Fruit fly (Drosophila melanogaster) whole organism, embryonic: ENCODE data around the gene Paf-AHalpha.

Experiments used
- Atf3 ChIP-seq: fragments of 200-800 bp; sonication (Bioruptor generic); optimal IDR thresholded peaks from 3 replicates; lab custom pipeline; 2016; ENCODE audit warnings: missing biosample characterization, missing genetic modification characterization
- BtbVII ChIP-seq: fragments of 200-800 bp; sonication (Bioruptor generic); optimal IDR thresholded peaks from 3 replicates; lab custom pipeline; 2017; ENCODE audit warnings: missing biosample characterization, mild to moderate bottlenecking, missing genetic modification characterization
- CG1024 ChIP-seq: fragments of 200-800 bp; sonication (Bioruptor generic); IDR thresholded peaks from 2 replicates; pipeline ENCODE4 v1.3.6; 2022; ENCODE audit warnings: missing biosample characterization, missing genetic modification characterization
- CG10979 ChIP-seq: fragments of 200-800 bp; sonication (Bioruptor generic); optimal IDR thresholded peaks from 2 replicates; lab custom pipeline; 2018; ENCODE audit warnings: missing biosample characterization, mild to moderate bottlenecking, missing genetic modification characterization, moderate library complexity
- CG12299 ChIP-seq: fragments of 200-800 bp; sonication (Bioruptor generic); optimal IDR thresholded peaks from 2 replicates; lab custom pipeline; 2018; ENCODE audit warnings: missing biosample characterization, mild to moderate bottlenecking, missing genetic modification characterization
- CG12769 ChIP-seq: fragments of 200-800 bp; sonication (Bioruptor generic); optimal IDR thresholded peaks from 2 replicates; lab custom pipeline; 2019; ENCODE audit warnings: missing biosample characterization, mild to moderate bottlenecking, missing genetic modification characterization, moderate library complexity
- CG15601 ChIP-seq: fragments of 200-800 bp; sonication (Bioruptor generic); optimal IDR thresholded peaks from 3 replicates; lab custom pipeline; 2019; ENCODE audit warnings: missing biosample characterization, mild to moderate bottlenecking, missing genetic modification characterization, moderate library complexity
- CG1602 ChIP-seq: fragments of 200-800 bp; sonication (Bioruptor generic); optimal IDR thresholded peaks from 3 replicates; lab custom pipeline; 2016; ENCODE audit warnings: missing biosample characterization, missing genetic modification characterization
- CG16813 ChIP-seq: fragments of 200-800 bp; sonication (Bioruptor generic); IDR thresholded peaks from 3 replicates; pipeline ENCODE4 v1.3.6; 2022; ENCODE audit warnings: missing biosample characterization, missing genetic modification characterization; ENCODE audit not compliant: partially characterized antibody
- CG17568 ChIP-seq: fragments of 200-800 bp; sonication (Bioruptor generic); optimal IDR thresholded peaks from 2 replicates; lab custom pipeline; 2018; ENCODE audit warnings: missing biosample characterization, mild to moderate bottlenecking, missing genetic modification characterization, moderate library complexity
- CG17612 ChIP-seq: fragments of 200-800 bp; sonication (Bioruptor generic); IDR thresholded peaks from 2 replicates; pipeline ENCODE4 v1.3.6; 2022; ENCODE audit warnings: missing biosample characterization, missing genetic modification characterization
- CG17802 ChIP-seq: fragments of 200-800 bp; sonication (Bioruptor generic); optimal IDR thresholded peaks from 2 replicates; lab custom pipeline; 2018; ENCODE audit warnings: missing biosample characterization, mild to moderate bottlenecking, missing genetic modification characterization, moderate library complexity
- CG17912 ChIP-seq: fragments of 200-800 bp; sonication (Bioruptor generic); optimal IDR thresholded peaks from 2 replicates; lab custom pipeline; 2018; ENCODE audit warnings: missing biosample characterization, mild to moderate bottlenecking, missing genetic modification characterization
- CG18011 ChIP-seq: fragments of 200-800 bp; sonication (Bioruptor generic); optimal IDR thresholded peaks from 2 replicates; lab custom pipeline; 2017; ENCODE audit warnings: missing biosample characterization, missing genetic modification characterization, mild to moderate bottlenecking, moderate library complexity, missing genotype
- CG18476 ChIP-seq: fragments of 200-800 bp; sonication (Bioruptor generic); optimal IDR thresholded peaks from 2 replicates; lab custom pipeline; 2016; ENCODE audit warnings: missing biosample characterization, mild to moderate bottlenecking, missing genetic modification characterization
- CG18764 ChIP-seq: fragments of 200-800 bp; sonication (Bioruptor generic); optimal IDR thresholded peaks from 3 replicates; lab custom pipeline; 2016; ENCODE audit warnings: missing biosample characterization, missing genetic modification characterization
- CG2129 ChIP-seq: fragments of 200-800 bp; sonication (Bioruptor generic); IDR thresholded peaks from 2 replicates; pipeline ENCODE4 v1.3.6; 2022; ENCODE audit warnings: missing biosample characterization, missing genetic modification characterization; ENCODE audit not compliant: partially characterized antibody
- CG2199 ChIP-seq: fragments of 200-800 bp; sonication (Bioruptor generic); IDR thresholded peaks from 3 replicates; pipeline ENCODE4 v1.3.6; 2022; ENCODE audit warnings: missing biosample characterization, missing genetic modification characterization
- CG34422 ChIP-seq: fragments of 200-800 bp; sonication (Bioruptor generic); IDR thresholded peaks from 3 replicates; pipeline ENCODE4 v1.3.6; 2022; ENCODE audit warnings: missing biosample characterization, missing genetic modification characterization
- CG4360 ChIP-seq: fragments of 200-800 bp; sonication (Bioruptor generic); IDR thresholded peaks from 2 replicates; pipeline ENCODE4 v1.3.6; 2022; ENCODE audit warnings: missing biosample characterization, missing genetic modification characterization
- CG4820 ChIP-seq: fragments of 200-800 bp; sonication (Bioruptor generic); optimal IDR thresholded peaks from 3 replicates; lab custom pipeline; 2016; ENCODE audit warnings: missing biosample characterization, missing genetic modification characterization
- D19B ChIP-seq: fragments of 200-800 bp; sonication (Bioruptor generic); optimal IDR thresholded peaks from 2 replicates; lab custom pipeline; 2017; ENCODE audit warnings: missing biosample characterization, mild to moderate bottlenecking, missing genetic modification characterization
- Dll ChIP-seq: fragments of 200-800 bp; sonication (Bioruptor generic); IDR thresholded peaks from 4 replicates; pipeline ENCODE4 v1.3.6; 2022; ENCODE audit warnings: missing biosample characterization, missing genetic modification characterization; ENCODE audit not compliant: partially characterized antibody
- Med ChIP-seq: fragments of 200-800 bp; sonication (Bioruptor generic); peaks from one replicate; lab custom pipeline; 2016; ENCODE audit warnings: missing biosample characterization, missing genetic modification characterization, mild to moderate bottlenecking, inconsistent platforms, moderate library complexity
- Nf-YA ChIP-seq: fragments of 200-800 bp; sonication (Bioruptor generic); IDR thresholded peaks from 2 replicates; pipeline ENCODE4 v1.3.6; 2022; ENCODE audit warnings: missing biosample characterization, missing genetic modification characterization
- PHDP ChIP-seq: fragments of 200-800 bp; sonication (Bioruptor generic); optimal IDR thresholded peaks from 3 replicates; lab custom pipeline; 2018; ENCODE audit warnings: missing biosample characterization, mild to moderate bottlenecking, missing genetic modification characterization, moderate library complexity
- Scr ChIP-seq: fragments of 200-800 bp; sonication (Bioruptor generic); IDR thresholded peaks from 2 replicates; pipeline ENCODE4 v1.3.6; 2022; ENCODE audit warnings: missing biosample characterization, missing genetic modification characterization; ENCODE audit not compliant: partially characterized antibody
- Sry-δ ChIP-seq: fragments of 200-800 bp; sonication (Bioruptor generic); optimal IDR thresholded peaks from 2 replicates; lab custom pipeline; 2016; ENCODE audit warnings: missing biosample characterization, missing genetic modification characterization
- Ssrp ChIP-seq: fragments of 200-800 bp; sonication (Bioruptor generic); optimal IDR thresholded peaks from 2 replicates; lab custom pipeline; 2018; ENCODE audit warnings: missing biosample characterization, mild to moderate bottlenecking, missing genetic modification characterization, moderate library complexity
- Usf ChIP-seq: fragments of 200-800 bp; sonication (Bioruptor generic); optimal IDR thresholded peaks from 2 replicates; lab custom pipeline; 2017; ENCODE audit warnings: missing genotype, missing biosample characterization, missing genetic modification characterization
- ara ChIP-seq: fragments of 200-800 bp; sonication (Bioruptor generic); IDR thresholded peaks from 2 replicates; pipeline ENCODE4 v1.3.6; 2022; ENCODE audit warnings: missing biosample characterization, missing genetic modification characterization
- cas ChIP-seq: fragments of 200-800 bp; sonication (Bioruptor generic); IDR thresholded peaks from 2 replicates; pipeline ENCODE4 v1.3.6; 2022; ENCODE audit warnings: missing biosample characterization, missing genetic modification characterization
- cato ChIP-seq: fragments of 200-800 bp; sonication (Bioruptor generic); optimal IDR thresholded peaks from 2 replicates; lab custom pipeline; 2016; ENCODE audit warnings: missing biosample characterization, missing genetic modification characterization, borderline replicate concordance
- cg ChIP-seq: fragments of 200-800 bp; sonication (Bioruptor generic); optimal IDR thresholded peaks from 3 replicates; lab custom pipeline; 2019; ENCODE audit warnings: missing biosample characterization, mild to moderate bottlenecking, missing genetic modification characterization, moderate library complexity
- chn ChIP-seq: fragments of 200-800 bp; sonication (Bioruptor generic); optimal IDR thresholded peaks from 2 replicates; lab custom pipeline; 2016; ENCODE audit warnings: missing biosample characterization, missing genetic modification characterization
- da ChIP-seq: fragments of 200-800 bp; sonication (Bioruptor generic); optimal IDR thresholded peaks from 2 replicates; lab custom pipeline; 2016; ENCODE audit warnings: missing biosample characterization, missing genetic modification characterization
- danr ChIP-seq: fragments of 200-800 bp; sonication (Bioruptor generic); IDR thresholded peaks from 2 replicates; pipeline ENCODE4 v1.3.6; 2022; ENCODE audit warnings: missing biosample characterization, missing genetic modification characterization
- dpn ChIP-seq, 2 experiments: fragments of 200-800 bp; sonication (Bioruptor generic); optimal IDR thresholded peaks; 3 replicates each; lab custom pipeline; 2016; ENCODE audit warnings: missing biosample characterization in 2 of 2, missing genetic modification characterization in 2 of 2
- esg ChIP-seq: fragments of 200-800 bp; sonication (Bioruptor generic); conservative IDR thresholded peaks from 2 replicates; pipeline ENCODE4 v1.3.6; 2022; ENCODE audit warnings: missing biosample characterization, missing genetic modification characterization
- fd3F ChIP-seq: fragments of 200-800 bp; sonication (Bioruptor generic); optimal IDR thresholded peaks from 2 replicates; lab custom pipeline; 2018; ENCODE audit warnings: missing biosample characterization, mild to moderate bottlenecking, missing genetic modification characterization, moderate library complexity
- knrl ChIP-seq: fragments of 200-800 bp; sonication (Bioruptor generic); IDR thresholded peaks from 3 replicates; pipeline ENCODE4 v1.3.6; 2022; ENCODE audit warnings: missing biosample characterization, missing genetic modification characterization; ENCODE audit not compliant: partially characterized antibody
- lab ChIP-seq: fragments of 200-800 bp; sonication (Bioruptor generic); optimal IDR thresholded peaks from 3 replicates; lab custom pipeline; 2017; ENCODE audit warnings: missing biosample characterization, missing genetic modification characterization, mild to moderate bottlenecking, moderate library complexity, missing genetic modification reagents
- luna ChIP-seq: fragments of 200-800 bp; sonication (Bioruptor generic); optimal IDR thresholded peaks from 2 replicates; lab custom pipeline; 2016; ENCODE audit warnings: missing biosample characterization, missing genetic modification characterization
- mld ChIP-seq: fragments of 200-800 bp; sonication (Bioruptor generic); IDR thresholded peaks from 3 replicates; pipeline ENCODE4 v1.3.6; 2022; ENCODE audit warnings: missing biosample characterization, missing genetic modification characterization; ENCODE audit not compliant: partially characterized antibody
- nau ChIP-seq: fragments of 200-800 bp; sonication (Bioruptor generic); optimal IDR thresholded peaks from 3 replicates; lab custom pipeline; 2017; ENCODE audit warnings: missing biosample characterization, mild to moderate bottlenecking, missing genetic modification characterization, missing genetic modification reagents
- slbo ChIP-seq: fragments of 200-800 bp; sonication (Bioruptor generic); IDR thresholded peaks from 2 replicates; pipeline ENCODE4 v1.3.6; 2022; ENCODE audit warnings: missing biosample characterization, missing genetic modification characterization
- slp2 ChIP-seq: fragments of 200-800 bp; sonication (Bioruptor generic); optimal IDR thresholded peaks from 2 replicates; lab custom pipeline; 2016; ENCODE audit warnings: missing biosample characterization, missing genetic modification characterization
- sr ChIP-seq: fragments of 200-800 bp; sonication (Bioruptor generic); IDR thresholded peaks from 3 replicates; pipeline ENCODE4 v1.3.6; 2022; ENCODE audit warnings: missing biosample characterization, missing genetic modification characterization
- sug ChIP-seq: fragments of 200-800 bp; optimal IDR thresholded peaks from 2 replicates; lab custom pipeline; 2019; ENCODE audit warnings: missing biosample characterization, mild to moderate bottlenecking, missing genetic modification characterization, moderate library complexity
- vvl ChIP-seq: fragments of 200-800 bp; sonication (Bioruptor generic); IDR thresholded peaks from 2 replicates; pipeline ENCODE4 v1.3.6; 2022; ENCODE audit warnings: missing biosample characterization, missing genetic modification characterization

Paf-AHalpha gene

dm6 chrX:15740288-15740726 lies 45.1 kb downstream of the Paf-AHalpha start (continued):
- TF ChIP-seq CG12769 (tag; lab: Kevin White, UChicago) (peak; percentile 87), CG2129 (no peak), slbo (GFP tag; lab: Robert Waterston, UW) (peak; percentile 91), CG1024 (0 out of 2 replicates have a peak, but pooled peaks have one; percentile 42), luna (GFP tag; lab: Kevin White, UChicago) (no peak), mld (GFP tag; lab: Robert Waterston, UW) (no peak), CG12299 (peak; percentile 32), Sry-δ (GFP tag; lab: Kevin White, UChicago) (peak; percentile 12), BtbVII (peak; percentile 48), CG16813 (no peak), slp2 (no peak), CG1602 (GFP tag; lab: Kevin White, UChicago) (peak; percentile 59), CG18476 (no peak), sug (tag; lab: Kevin White, UChicago) (peak; percentile 54), PHDP (tag; lab: Kevin White, UChicago) (peak; percentile 77), ara (GFP tag; lab: Robert Waterston, UW) (peak; percentile 53; the same call in 1 of the 2 replicates), CG15601 (no peak), Scr (no peak), fd3F (GFP tag; lab: Kevin White, UChicago) (peak; percentile 60), dpn (GFP tag; optimal IDR thresholded peaks at IDR 0.05; lab: Kevin White, UChicago) (peak; percentile 54 to 65), CG4820 (GFP tag; lab: Kevin White, UChicago) (peak; percentile 21), CG10979 (tag; lab: Kevin White, UChicago) (peak; percentile 50), Atf3 (GFP tag; lab: Kevin White, UChicago) (no peak), esg (GFP tag; lab: Robert Waterston, UW) (peak; percentile 50), cato (GFP tag; lab: Kevin White, UChicago) (peak; percentile 29), CG4360 (GFP tag; lab: Robert Waterston, UW) (no peak), knrl (GFP tag; lab: Robert Waterston, UW) (no peak), sr (GFP tag; lab: Robert Waterston, UW) (no peak), Usf (GFP tag; lab: Kevin White, UChicago) (no peak), chn (GFP tag; lab: Kevin White, UChicago) (peak; percentile 44), Med (GFP tag; lab: Kevin White, UChicago) (peak; percentile 91), CG17802 (tag; lab: Kevin White, UChicago) (no peak), D19B (GFP tag; lab: Kevin White, UChicago) (peak; percentile 66), CG17568 (GFP tag; lab: Kevin White, UChicago) (no peak), cas (GFP tag; lab: Robert Waterston, UW) (peak; percentile 73), da (GFP tag; lab: Kevin White, UChicago) (no peak), Dll (GFP tag; lab: Robert Waterston, UW) (no peak), CG18764 (GFP tag; lab: Kevin White, UChicago) (peak; percentile 45), lab (GFP tag; lab: Kevin White, UChicago) (peak; percentile 90), CG34422 (peak; percentile 57; the same call in 1 of the 3 replicates), danr (GFP tag; lab: Robert Waterston, UW) (no peak), CG18011 (GFP tag; lab: Kevin White, UChicago) (peak; percentile 48), CG17912 (GFP tag; lab: Kevin White, UChicago) (no peak), Nf-YA (GFP tag; lab: Robert Waterston, UW) (0 out of 2 replicates have a peak, but pooled peaks have one; percentile 48), cg (GFP tag; lab: Kevin White, UChicago) (no peak), nau (no peak), CG2199 (no peak), Ssrp (tag; lab: Kevin White, UChicago) (peak; percentile 46), vvl (peak; percentile 84), CG17612 (GFP tag; lab: Robert Waterston, UW) (peak; percentile 55; the same call in 1 of the 2 replicates)
